Fruit fly (Drosophila melanogaster): ENCODE measurements around the gene CG12147.

- TF ChIP-seq ss (GFP tag; optimal IDR thresholded peaks at IDR 0.05) = no peak
- no peak for TF ChIP-seq Gug (GFP tag; IDR thresholded peaks at IDR 0.05)
Observed at dm6 chr3R:5392621-5393020, 34.4 kb downstream of the CG12147 start, which contains the start of gene kkv.

All from whole organism, prepupa.